Fruit fly (Drosophila melanogaster) whole organism, wandering third instar larva: Measurements from ENCODE around the gene mRpL33.

Experiments
- Abd-B ChIP-seq: fragments of >200 bp; optimal IDR thresholded peaks from 2 replicates; lab custom pipeline; 2017; ENCODE audit warnings: missing biosample characterization, missing genetic modification characterization
- CG32264 ChIP-seq: fragments of 200-800 bp; sonication (Bioruptor generic); optimal IDR thresholded peaks from 2 replicates; lab custom pipeline; 2016; ENCODE audit warnings: missing biosample characterization, missing genetic modification characterization
- CG9705 ChIP-seq: fragments of 200-800 bp; sonication (Bioruptor generic); optimal IDR thresholded peaks from 2 replicates; lab custom pipeline; 2018; ENCODE audit warnings: missing biosample characterization, mild to moderate bottlenecking, missing genetic modification characterization
- CrebA ChIP-seq: fragments of 200-800 bp; sonication (Bioruptor generic); optimal IDR thresholded peaks from 2 replicates; lab custom pipeline; 2016; ENCODE audit warnings: missing biosample characterization, mild to moderate bottlenecking, missing genetic modification characterization, borderline replicate concordance
- Dfd ChIP-seq: fragments of >200 bp; optimal IDR thresholded peaks from 2 replicates; lab custom pipeline; 2017; ENCODE audit warnings: missing biosample characterization, missing genetic modification characterization
- Dif ChIP-seq: fragments of 200-275, 200-300 bp; sonication (Bioruptor generic); optimal IDR thresholded peaks from 2 replicates; lab custom pipeline; 2018; ENCODE audit warnings: missing biosample characterization, missing genetic modification characterization; ENCODE audit not compliant: partially characterized antibody
- GATAd ChIP-seq: sonication (Bioruptor generic); optimal IDR thresholded peaks from 2 replicates; lab custom pipeline; 2016; ENCODE audit warnings: missing biosample characterization, missing genetic modification characterization
- HLH106 ChIP-seq: fragments of 200-800 bp; optimal IDR thresholded peaks from 3 replicates; lab custom pipeline; 2019; ENCODE audit warnings: missing biosample characterization, mild to moderate bottlenecking, missing genetic modification characterization, moderate library complexity
- Hnf4 ChIP-seq: fragments of 200-800 bp; sonication (Bioruptor generic); optimal IDR thresholded peaks from 2 replicates; lab custom pipeline; 2016; ENCODE audit warnings: missing biosample characterization, mild to moderate bottlenecking, missing genetic modification characterization
- Hr78 ChIP-seq: fragments of >200 bp; optimal IDR thresholded peaks from 2 replicates; lab custom pipeline; 2017; ENCODE audit warnings: missing biosample characterization, missing genetic modification characterization
- Hr83 ChIP-seq: fragments of 200-300 bp; sonication (Bioruptor generic); optimal IDR thresholded peaks from 2 replicates; lab custom pipeline; 2016; ENCODE audit warnings: missing biosample characterization, mild to moderate bottlenecking, missing genetic modification characterization, moderate library complexity; ENCODE audit not compliant: poor library complexity, severe bottlenecking
- Jra ChIP-seq: sonication (Bioruptor generic); optimal IDR thresholded peaks from 2 replicates; lab custom pipeline; 2016; ENCODE audit warnings: missing biosample characterization, missing genetic modification characterization
- Mio ChIP-seq: sonication (Bioruptor generic); optimal IDR thresholded peaks from 2 replicates; lab custom pipeline; 2016; ENCODE audit warnings: missing biosample characterization, missing genetic modification characterization
- Myc ChIP-seq: fragments of >200 bp; optimal IDR thresholded peaks from 2 replicates; lab custom pipeline; 2017
- N ChIP-seq: fragments of >200 bp; optimal IDR thresholded peaks from 2 replicates; lab custom pipeline; 2018; ENCODE audit warnings: missing biosample characterization, missing external identifiers, missing genetic modification characterization
- OdsH ChIP-seq: fragments of 200-800 bp; sonication (Bioruptor generic); optimal IDR thresholded peaks from 2 replicates; lab custom pipeline; 2016; ENCODE audit warnings: missing biosample characterization, mild to moderate bottlenecking, missing genetic modification characterization
- Rel ChIP-seq, 2 experiments: fragments of 200-800 bp; sonication (Bioruptor generic) in 1 of 2; optimal IDR thresholded peaks; 2 replicates in 1 of 2; 3 replicates in 1 of 2; lab custom pipeline; 2016 to 2019; ENCODE audit warnings: mild to moderate bottlenecking in 2 of 2, missing biosample characterization in 2 of 2, missing genetic modification characterization in 2 of 2, moderate library complexity in 1 of 2
- Sp1 ChIP-seq: fragments of 200-800 bp; sonication (Bioruptor generic); optimal IDR thresholded peaks from 3 replicates; lab custom pipeline; 2019; ENCODE audit warnings: missing biosample characterization, mild to moderate bottlenecking, missing genetic modification characterization, moderate library complexity
- Vsx2 ChIP-seq: fragments of 200-300, 225-300 bp; sonication (Bioruptor generic); optimal IDR thresholded peaks from 2 replicates; lab custom pipeline; 2018; ENCODE audit warnings: missing biosample characterization, missing genetic modification characterization; ENCODE audit not compliant: partially characterized antibody
- br ChIP-seq: fragments of 200-800 bp; sonication (Bioruptor generic); optimal IDR thresholded peaks from 2 replicates; lab custom pipeline; 2016; ENCODE audit warnings: missing biosample characterization, missing genetic modification characterization
- brk ChIP-seq: fragments of 200-800 bp; sonication (Bioruptor generic); optimal IDR thresholded peaks from 2 replicates; lab custom pipeline; 2016; ENCODE audit warnings: missing biosample characterization, mild to moderate bottlenecking, missing genetic modification characterization
- dl ChIP-seq, 2 experiments: fragments of 175-275, 200-275 bp in 1 of 2; fragments of 200-275 bp in 1 of 2; sonication (Bioruptor generic); optimal IDR thresholded peaks; lab custom pipeline; 2018; ENCODE audit warnings: mild to moderate bottlenecking in 2 of 2, missing biosample characterization in 2 of 2, missing genetic modification characterization in 2 of 2, moderate library complexity in 2 of 2; ENCODE audit not compliant: partially characterized antibody in 2 of 2, insufficient read depth in 1 of 2
- dmrt93B ChIP-seq: fragments of 200-800 bp; sonication (Bioruptor generic); optimal IDR thresholded peaks from 2 replicates; lab custom pipeline; 2018; ENCODE audit warnings: missing biosample characterization, mild to moderate bottlenecking, missing genetic modification characterization
- dsf ChIP-seq: sonication (Bioruptor generic); optimal IDR thresholded peaks from 2 replicates; lab custom pipeline; 2016; ENCODE audit warnings: missing biosample characterization, missing genetic modification characterization, borderline replicate concordance
- ey ChIP-seq: fragments of 200-800 bp; sonication (Bioruptor generic); optimal IDR thresholded peaks from 2 replicates; lab custom pipeline; 2016; ENCODE audit warnings: missing biosample characterization, missing genetic modification characterization
- foxo ChIP-seq, 2 experiments: fragments of 200-800 bp; sonication (Bioruptor generic); optimal IDR thresholded peaks; 2 replicates in 1 of 2; 3 replicates in 1 of 2; lab custom pipeline; 2016 to 2017; ENCODE audit warnings: missing biosample characterization in 2 of 2, missing genetic modification characterization in 2 of 2
- h ChIP-seq: fragments of 200-800 bp; sonication (Bioruptor generic); optimal IDR thresholded peaks from 3 replicates; lab custom pipeline; 2016; ENCODE audit warnings: missing biosample characterization, mild to moderate bottlenecking, missing genetic modification characterization
- pan ChIP-seq: fragments of >200 bp; optimal IDR thresholded peaks from 2 replicates; lab custom pipeline; 2017
- psq ChIP-seq: fragments of 200-800 bp; sonication (Bioruptor generic); optimal IDR thresholded peaks from 3 replicates; lab custom pipeline; 2017; ENCODE audit warnings: missing biosample characterization, mild to moderate bottlenecking, missing genetic modification characterization, moderate library complexity
- rgr ChIP-seq: fragments of 200-800 bp; sonication (Bioruptor generic); optimal IDR thresholded peaks from 3 replicates; lab custom pipeline; 2016; ENCODE audit warnings: missing biosample characterization, mild to moderate bottlenecking, missing genetic modification characterization
- sage ChIP-seq: fragments of 200-800 bp; sonication (Bioruptor generic); optimal IDR thresholded peaks from 2 replicates; lab custom pipeline; 2016; ENCODE audit warnings: missing biosample characterization, mild to moderate bottlenecking, missing genetic modification characterization
- sv ChIP-seq: fragments of 200-800 bp; sonication (Bioruptor generic); optimal IDR thresholded peaks from 3 replicates; lab custom pipeline; 2016; ENCODE audit warnings: missing biosample characterization, missing genetic modification characterization
- tai ChIP-seq: sonication (Bioruptor generic); optimal IDR thresholded peaks from 2 replicates; lab custom pipeline; 2016; ENCODE audit warnings: missing biosample characterization, missing genetic modification characterization
- usp ChIP-seq: fragments of >200 bp; optimal IDR thresholded peaks from 2 replicates; lab custom pipeline; 2017; ENCODE audit warnings: missing biosample characterization, missing genetic modification characterization
- woc ChIP-seq: sonication (Bioruptor generic); optimal IDR thresholded peaks from 2 replicates; lab custom pipeline; 2016; ENCODE audit warnings: missing biosample characterization, mild to moderate bottlenecking, missing genetic modification characterization

Gene mRpL33

DNA sequence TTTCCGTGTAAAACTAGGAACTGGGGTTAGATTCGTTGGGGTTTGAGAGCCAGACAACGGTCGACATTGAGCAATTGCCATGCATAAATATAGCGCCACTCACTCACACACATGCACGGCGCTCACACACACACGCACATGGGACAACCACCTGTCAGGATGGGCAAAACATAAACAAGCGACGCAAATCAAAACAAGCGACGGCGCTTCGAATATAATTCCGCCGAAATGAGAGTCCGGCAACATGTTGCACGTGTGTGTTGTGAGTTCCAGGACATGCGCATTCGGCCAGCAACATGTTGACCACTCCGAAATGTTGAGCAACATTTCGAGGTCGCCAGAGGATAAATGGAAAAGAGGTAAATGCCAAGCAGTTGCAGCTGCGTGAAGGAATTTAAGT lies 41.3 kb downstream of the mRpL33 start:
- no peak for TF ChIP-seq Dif
- no peak for TF ChIP-seq GATAd (GFP tag; lab: Kevin White, UChicago)
- TF ChIP-seq CrebA (GFP tag; lab: Kevin White, UChicago), result no peak
- no peak for TF ChIP-seq h (GFP tag; lab: Kevin White, UChicago)
- no peak for TF ChIP-seq foxo (GFP tag; optimal IDR thresholded peaks at IDR 0.05; lab: Kevin White, UChicago)
- no peak for TF ChIP-seq CG9705
- TF ChIP-seq N (GFP tag; lab: Kevin White, UChicago), result no peak
- no peak for TF ChIP-seq Abd-B (GFP tag; lab: Kevin White, UChicago)
- no peak for TF ChIP-seq Hr83 (GFP tag; lab: Kevin White, UChicago)
- TF ChIP-seq Rel (GFP tag; optimal IDR thresholded peaks at IDR 0.05; lab: Kevin White, UChicago), result no peak
- no peak for TF ChIP-seq Rel (tag; optimal IDR thresholded peaks at IDR 0.05; lab: Kevin White, UChicago)
- TF ChIP-seq brk, result no peak
- TF ChIP-seq Hr78 (GFP tag; lab: Kevin White, UChicago), result no peak
- TF ChIP-seq Hnf4 (GFP tag; lab: Kevin White, UChicago), result no peak
- TF ChIP-seq dl (GFP tag; optimal IDR thresholded peaks at IDR 0.05; lab: Kevin White, UChicago; ENCODE audit: insufficient read depth in 1 of 2, partially characterized antibody in 2 of 2), result no peak
- no peak for TF ChIP-seq dmrt93B (GFP tag; lab: Kevin White, UChicago)
- no peak for TF ChIP-seq ey
- no peak for TF ChIP-seq OdsH
- no peak for TF ChIP-seq Myc (lab: Kevin White, UChicago)

DNA sequence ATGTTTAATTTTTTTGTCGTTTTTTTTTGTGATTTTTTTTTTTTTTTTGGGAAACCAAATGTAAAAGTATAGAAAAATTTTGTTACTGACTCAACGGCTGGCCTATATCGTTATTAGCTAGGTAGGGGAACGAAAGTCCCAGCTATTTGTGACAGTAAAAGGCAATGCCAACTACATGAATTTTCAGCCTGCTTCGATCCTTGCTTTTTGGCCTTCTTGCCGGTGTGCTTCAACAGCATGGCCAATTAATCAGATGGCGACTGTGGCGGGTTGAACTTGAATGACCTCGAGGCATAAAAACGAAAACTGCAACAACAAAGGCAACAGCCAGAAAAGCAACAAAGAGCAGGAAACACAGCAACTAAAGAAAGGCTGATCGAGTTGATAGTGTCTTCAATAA lies 44.2 kb downstream of the mRpL33 start, which contains the start of gene CG15578:
CG15578 (minus strand) TSS at position 101 of the 400 bp plus-strand sequence.
- TF ChIP-seq Mio (GFP tag; lab: Kevin White, UChicago), result no peak
- TF ChIP-seq dmrt93B (GFP tag; lab: Kevin White, UChicago), result no peak
- no peak for TF ChIP-seq CG32264 (GFP tag; lab: Kevin White, UChicago)
- TF ChIP-seq tai, result no peak
- no peak for TF ChIP-seq usp (GFP tag; lab: Kevin White, UChicago)
- TF ChIP-seq HLH106 (tag; lab: Kevin White, UChicago), result no peak
- TF ChIP-seq GATAd (GFP tag; lab: Kevin White, UChicago), result no peak
- TF ChIP-seq pan, result no peak
- no peak for TF ChIP-seq Hnf4 (GFP tag; lab: Kevin White, UChicago)
- no peak for TF ChIP-seq brk
- no peak for TF ChIP-seq Hr78 (GFP tag; lab: Kevin White, UChicago)
- no peak for TF ChIP-seq Jra (GFP tag; lab: Kevin White, UChicago)
- TF ChIP-seq Vsx2 (GFP tag; lab: Kevin White, UChicago), result no peak
- no peak for TF ChIP-seq br
- TF ChIP-seq Dfd, result no peak
- TF ChIP-seq dl (GFP tag; optimal IDR thresholded peaks at IDR 0.05; lab: Kevin White, UChicago; ENCODE audit: insufficient read depth in 1 of 2, partially characterized antibody in 2 of 2), result no peak
- no peak for TF ChIP-seq foxo (GFP tag; optimal IDR thresholded peaks at IDR 0.05; lab: Kevin White, UChicago)
- no peak for TF ChIP-seq dsf (GFP tag; lab: Kevin White, UChicago)

DNA sequence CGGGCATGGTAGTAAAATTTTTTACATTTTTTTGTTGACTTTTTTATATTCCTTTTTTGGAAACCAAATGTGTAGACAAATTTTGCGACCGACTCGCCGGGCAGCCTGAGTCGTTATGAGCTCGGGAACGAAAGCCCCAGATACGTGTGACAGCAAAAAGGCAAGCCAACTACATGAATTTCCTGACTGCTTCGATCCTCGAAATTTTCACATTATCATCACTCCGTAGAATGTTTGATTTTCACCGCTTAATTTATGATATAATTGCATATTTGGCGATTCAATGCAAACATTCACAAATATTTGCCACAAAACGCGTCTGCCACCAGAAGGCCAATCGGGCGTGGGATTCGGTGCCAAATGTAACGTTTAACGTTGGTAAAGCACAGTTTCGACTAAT lies 45.1 kb downstream of the mRpL33 start, which contains the start of gene CG15577:
CG15577 (minus strand) TSS at position 101 of the 400 bp plus-strand sequence.
- TF ChIP-seq h (GFP tag; lab: Kevin White, UChicago), result no peak
- no peak for TF ChIP-seq sage (GFP tag; lab: Kevin White, UChicago)
- TF ChIP-seq Dif, result no peak
- no peak for TF ChIP-seq Jra (GFP tag; lab: Kevin White, UChicago)
- TF ChIP-seq CrebA (GFP tag; lab: Kevin White, UChicago), result no peak
- TF ChIP-seq tai, result no peak
- no peak for TF ChIP-seq br
- TF ChIP-seq Sp1 (GFP tag; lab: Kevin White, UChicago), result no peak
- TF ChIP-seq Dfd, result no peak
- no peak for TF ChIP-seq usp (GFP tag; lab: Kevin White, UChicago)
- no peak for TF ChIP-seq Myc (lab: Kevin White, UChicago)
- no peak for TF ChIP-seq brk

DNA sequence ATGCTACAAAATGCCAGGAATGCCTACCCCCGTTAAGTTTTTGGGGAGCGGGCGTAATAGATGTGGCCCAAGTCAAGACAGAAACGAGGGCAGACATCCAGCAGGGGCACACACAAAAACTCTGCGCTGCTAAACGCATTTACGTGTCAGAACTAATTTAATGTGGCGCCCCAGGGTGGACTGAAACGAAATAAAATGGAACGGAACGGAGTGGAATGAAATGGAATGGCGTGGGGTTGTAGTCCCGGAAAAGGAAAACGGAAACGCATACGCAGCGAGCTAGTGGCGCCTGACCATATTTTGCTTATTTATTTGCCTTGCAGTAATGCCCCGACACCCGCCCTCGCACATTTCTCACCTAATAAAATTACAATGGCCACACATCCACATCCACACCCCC lies 48.5 kb downstream of the mRpL33 start:
- TF ChIP-seq CG32264 (GFP tag; lab: Kevin White, UChicago) (no peak), br (no peak), psq (GFP tag; lab: Kevin White, UChicago) (no peak), sv (GFP tag; lab: Kevin White, UChicago) (no peak), Abd-B (GFP tag; lab: Kevin White, UChicago) (no peak), woc (GFP tag; lab: Kevin White, UChicago) (no peak), Myc (lab: Kevin White, UChicago) (no peak), sage (GFP tag; lab: Kevin White, UChicago) (no peak), Hr83 (GFP tag; lab: Kevin White, UChicago) (no peak), foxo (GFP tag; optimal IDR thresholded peaks at IDR 0.05; lab: Kevin White, UChicago) (no peak), rgr (GFP tag; lab: Kevin White, UChicago) (no peak)
- TF ChIP-seq, all 38 proteins: peak for 0
